Worm (Caenorhabditis elegans): ENCODE measurements around the gene H41C03.3.
"Not testable (repeated sequence)": the region's sequence is repeated elsewhere in the genome, so short reads cannot be mapped to it uniquely, and the experiment has no call there.

H41C03.3 gene

ce11 chrII:5815382-5815781 lies 30.2 kb upstream of the H41C03.3 start, which contains the start of gene wago-5:
Gene wago-5 (minus strand): TSS chrII:5815482.
- not testable (repeated sequence) for TF ChIP-seq ets-7 (tag; optimal IDR thresholded peaks at IDR 0.05); flt-1 (GFP tag; IDR thresholded peaks at IDR 0.05); hmg-4 (GFP tag; optimal IDR thresholded peaks at IDR 0.05)

DNA sequence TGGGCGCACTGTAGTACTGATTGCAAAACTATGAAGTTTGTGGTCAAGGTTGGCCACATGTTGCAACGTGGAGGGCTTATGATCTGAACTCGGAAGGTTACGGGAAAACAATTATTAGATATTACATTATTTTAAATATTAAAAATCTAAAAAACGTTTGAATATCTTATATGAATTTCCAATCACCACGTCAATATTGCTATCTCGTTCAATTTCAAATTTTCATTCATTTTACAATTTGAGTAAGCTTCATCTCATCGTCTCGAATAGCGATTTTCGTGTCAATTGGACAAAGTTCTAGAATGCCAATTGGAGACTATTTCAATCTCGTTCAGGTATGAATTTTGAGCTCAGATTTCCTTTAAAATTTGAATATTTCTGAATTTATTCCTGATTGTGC lies 29.2 kb upstream of the H41C03.3 start, which contains the start of gene ZK1248.20:
Gene ZK1248.20 (plus strand): TSS at position 301 of the 400 bp plus-strand sequence.
- TF ChIP-seq hnd-1 (tag; optimal IDR thresholded peaks at IDR 0.05) (no peak), ets-7 (tag; optimal IDR thresholded peaks at IDR 0.05) (no peak), tbx-11 (GFP tag; IDR thresholded peaks at IDR 0.05) (no peak), hmbx-1 (tag; optimal IDR thresholded peaks at IDR 0.05) (no peak)

DNA sequence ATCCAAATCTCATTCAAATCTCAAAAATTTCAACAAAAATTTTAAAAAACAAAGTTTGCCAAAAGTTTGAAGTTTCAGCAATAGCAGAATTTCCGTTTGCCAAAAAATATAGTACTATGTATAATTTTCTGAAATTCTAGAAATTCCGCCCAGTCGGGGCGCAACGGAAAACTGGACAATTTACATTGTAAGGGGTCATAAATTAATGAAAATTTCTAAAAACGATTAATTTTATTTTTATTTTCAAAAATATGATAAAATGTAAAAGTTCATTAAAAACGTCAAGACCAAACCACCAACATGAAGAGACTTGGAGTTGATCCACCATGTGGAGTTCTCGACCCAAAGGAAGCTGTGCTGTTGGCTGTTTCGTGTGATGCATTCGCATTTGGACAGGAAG lies 27.3 kb upstream of the H41C03.3 start, which contains the start of gene ZK1248.4:
Gene ZK1248.4 (plus strand): TSS at position 301 of the 400 bp plus-strand sequence.
- no peak for TF ChIP-seq flt-1 (GFP tag; IDR thresholded peaks at IDR 0.05)
- no peak for TF ChIP-seq ceh-13 (GFP tag; optimal IDR thresholded peaks at IDR 0.05)
- no peak for TF ChIP-seq tra-4 (tag; optimal IDR thresholded peaks at IDR 0.05)
- no peak for TF ChIP-seq ets-7 (tag; optimal IDR thresholded peaks at IDR 0.05)
- no peak for TF ChIP-seq hnd-1 (tag; optimal IDR thresholded peaks at IDR 0.05)
- no peak for TF ChIP-seq aly-1 (tag; optimal IDR thresholded peaks at IDR 0.05)
- no peak for TF ChIP-seq F13C5.2 (tag; optimal IDR thresholded peaks at IDR 0.05)
- no peak for TF ChIP-seq hmbx-1 (tag; optimal IDR thresholded peaks at IDR 0.05)
- TF ChIP-seq scrt-1 (GFP tag; IDR thresholded peaks at IDR 0.05) = no peak
- no peak for TF ChIP-seq tbx-11 (GFP tag; IDR thresholded peaks at IDR 0.05)
- TF ChIP-seq ama-1 (optimal IDR thresholded peaks at IDR 0.05) = no peak
- TF ChIP-seq pes-1 (GFP tag; IDR thresholded peaks at IDR 0.05) = no peak
- no peak for TF ChIP-seq sea-1 (GFP tag; conservative IDR thresholded peaks at IDR 0.05)
- TF ChIP-seq hmg-4 (GFP tag; optimal IDR thresholded peaks at IDR 0.05) = no peak
- no peak for TF ChIP-seq tbx-37 (GFP tag; conservative IDR thresholded peaks at IDR 0.05)
- no peak for TF ChIP-seq B0310.2 (tag; optimal IDR thresholded peaks at IDR 0.05)
- no peak for TF ChIP-seq ceh-36 (tag; optimal IDR thresholded peaks at IDR 0.05)

ce11 chrII:5819655-5820054 lies 25.9 kb upstream of the H41C03.3 start:
- TF ChIP-seq F13C5.2 (tag; optimal IDR thresholded peaks at IDR 0.05) = no peak
- TF ChIP-seq B0310.2 (tag; optimal IDR thresholded peaks at IDR 0.05) = no peak
- no peak for TF ChIP-seq ceh-13 (GFP tag; optimal IDR thresholded peaks at IDR 0.05)
- TF ChIP-seq flt-1 (GFP tag; IDR thresholded peaks at IDR 0.05) = no peak
- TF ChIP-seq hnd-1 (tag; optimal IDR thresholded peaks at IDR 0.05) = no peak
- no peak for TF ChIP-seq tbx-11 (GFP tag; IDR thresholded peaks at IDR 0.05)
- no peak for TF ChIP-seq tra-4 (tag; optimal IDR thresholded peaks at IDR 0.05)
- no peak for TF ChIP-seq pes-1 (GFP tag; IDR thresholded peaks at IDR 0.05)
- TF ChIP-seq ama-1 (optimal IDR thresholded peaks at IDR 0.05) = no peak
- no peak for TF ChIP-seq aly-1 (tag; optimal IDR thresholded peaks at IDR 0.05)
- TF ChIP-seq sea-1 (GFP tag; conservative IDR thresholded peaks at IDR 0.05) = no peak
- TF ChIP-seq ceh-36 (tag; optimal IDR thresholded peaks at IDR 0.05) = no peak
- TF ChIP-seq tbx-37 (GFP tag; conservative IDR thresholded peaks at IDR 0.05) = no peak

DNA sequence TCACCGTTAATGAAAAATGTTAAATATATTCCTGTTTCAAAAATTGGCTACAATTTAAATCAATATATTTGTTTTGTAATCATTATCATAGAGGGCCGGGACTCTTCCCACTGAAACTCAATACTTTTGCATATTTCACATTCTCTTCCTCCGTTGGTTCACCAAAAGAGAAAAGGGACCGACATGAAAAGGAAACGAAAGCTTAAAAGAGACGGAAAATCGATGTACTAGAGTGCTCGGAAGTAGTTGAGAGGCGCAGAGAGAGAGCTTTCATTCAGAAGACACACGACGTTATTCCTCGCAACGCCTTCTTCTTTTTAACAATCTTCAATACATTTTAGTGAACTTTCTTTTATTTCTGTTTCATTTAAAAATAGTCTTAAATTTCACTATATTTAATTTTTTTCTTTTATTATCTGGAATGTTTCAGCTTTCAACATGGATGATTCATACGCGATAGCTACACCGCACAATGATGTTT lies 25.3 kb upstream of the H41C03.3 start, which contains the start of gene ehs-1:
Gene ehs-1 (plus strand): TSS at position 431 of the 481 bp plus-strand sequence.
- TF ChIP-seq ama-1 (optimal IDR thresholded peaks at IDR 0.05) = no peak
- TF ChIP-seq sea-1 (GFP tag; conservative IDR thresholded peaks at IDR 0.05) = no peak
- TF ChIP-seq ceh-13 (GFP tag; optimal IDR thresholded peaks at IDR 0.05) = no peak
- TF ChIP-seq F13C5.2 (tag; optimal IDR thresholded peaks at IDR 0.05) = no peak
- no peak for TF ChIP-seq tbx-11 (GFP tag; IDR thresholded peaks at IDR 0.05)
- TF ChIP-seq ets-7 (tag; optimal IDR thresholded peaks at IDR 0.05) = no peak
- no peak for TF ChIP-seq tbx-37 (GFP tag; conservative IDR thresholded peaks at IDR 0.05)
- TF ChIP-seq hmbx-1 (tag; optimal IDR thresholded peaks at IDR 0.05) = no peak
- TF ChIP-seq B0310.2 (tag; optimal IDR thresholded peaks at IDR 0.05) = no peak
- no peak for TF ChIP-seq scrt-1 (GFP tag; IDR thresholded peaks at IDR 0.05)
- no peak for TF ChIP-seq flt-1 (GFP tag; IDR thresholded peaks at IDR 0.05)
- TF ChIP-seq pes-1 (GFP tag; IDR thresholded peaks at IDR 0.05) = no peak
- TF ChIP-seq hnd-1 (tag; optimal IDR thresholded peaks at IDR 0.05) = no peak
- TF ChIP-seq hmg-4 (GFP tag; optimal IDR thresholded peaks at IDR 0.05) = no peak

DNA sequence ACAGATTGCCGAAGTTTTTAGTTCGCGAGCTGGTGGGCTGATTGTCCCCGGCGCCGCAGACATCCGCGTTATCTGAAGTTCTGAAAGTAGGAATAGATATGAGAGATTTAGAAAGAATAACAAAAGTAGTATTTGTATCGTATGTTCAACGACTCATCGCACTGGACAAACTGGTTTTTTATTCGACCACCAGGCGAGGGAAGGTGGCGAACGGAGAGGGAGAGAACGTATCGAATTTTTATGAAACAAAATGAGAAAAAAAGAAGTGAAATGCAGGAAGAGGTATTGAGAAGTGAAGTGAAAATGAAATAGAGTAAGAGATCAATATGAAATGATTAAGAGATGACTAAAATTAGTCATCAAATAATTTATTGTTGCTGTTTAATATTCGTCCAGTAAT lies 18.2 kb upstream of the H41C03.3 start, which contains the start of gene tbc-2:
Gene tbc-2 (minus strand): TSS at position 80 of the 400 bp plus-strand sequence.
- TF ChIP-seq B0310.2 (tag; optimal IDR thresholded peaks at IDR 0.05) (no peak), scrt-1 (GFP tag; IDR thresholded peaks at IDR 0.05) (no peak), ceh-36 (tag; optimal IDR thresholded peaks at IDR 0.05) (no peak), ets-7 (tag; optimal IDR thresholded peaks at IDR 0.05) (no peak), aly-1 (tag; optimal IDR thresholded peaks at IDR 0.05) (no peak), F13C5.2 (tag; optimal IDR thresholded peaks at IDR 0.05) (no peak)

DNA sequence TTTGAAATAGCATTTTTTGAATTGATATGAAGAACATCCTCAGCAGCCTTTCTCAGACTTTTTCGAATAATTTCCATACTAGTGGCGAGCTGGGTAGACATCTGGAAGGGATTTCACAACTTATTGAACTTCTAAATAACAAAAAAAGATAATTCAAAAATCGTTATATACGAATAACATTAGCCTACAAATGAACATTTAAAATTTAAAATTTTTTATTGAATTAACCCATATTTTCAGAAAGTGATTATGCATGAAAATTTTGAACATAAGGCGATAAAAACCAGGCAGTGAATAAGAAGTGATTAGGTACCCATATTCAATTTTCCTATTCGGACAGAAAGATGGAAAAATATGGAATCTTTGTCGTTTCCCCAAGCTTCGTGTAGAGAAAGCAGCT lies 17.1 kb upstream of the H41C03.3 start, which contains the start of gene ZK1248.11:
Gene ZK1248.11 (minus strand): TSS at position 101 of the 400 bp plus-strand sequence.
- TF ChIP-seq hnd-1 (tag; optimal IDR thresholded peaks at IDR 0.05) (no peak), flt-1 (GFP tag; IDR thresholded peaks at IDR 0.05) (no peak), ets-7 (tag; optimal IDR thresholded peaks at IDR 0.05) (no peak), sea-1 (GFP tag; conservative IDR thresholded peaks at IDR 0.05) (no peak), B0310.2 (tag; optimal IDR thresholded peaks at IDR 0.05) (no peak), ama-1 (optimal IDR thresholded peaks at IDR 0.05) (no peak), tbx-11 (GFP tag; IDR thresholded peaks at IDR 0.05) (no peak), ceh-36 (tag; optimal IDR thresholded peaks at IDR 0.05) (no peak), F13C5.2 (tag; optimal IDR thresholded peaks at IDR 0.05) (no peak), hmg-4 (GFP tag; optimal IDR thresholded peaks at IDR 0.05) (no peak), scrt-1 (GFP tag; IDR thresholded peaks at IDR 0.05) (no peak), aly-1 (tag; optimal IDR thresholded peaks at IDR 0.05) (no peak), hmbx-1 (tag; optimal IDR thresholded peaks at IDR 0.05) (no peak), tbx-37 (GFP tag; conservative IDR thresholded peaks at IDR 0.05) (no peak), tra-4 (tag; optimal IDR thresholded peaks at IDR 0.05) (no peak), pes-1 (GFP tag; IDR thresholded peaks at IDR 0.05) (no peak), ceh-13 (GFP tag; optimal IDR thresholded peaks at IDR 0.05) (no peak)

Measured in whole organism, early embryonic.